Worm (Caenorhabditis elegans) whole organism, L4 larva: ENCODE data around the gene twk-43.

Experiments used
- F26F4.8 ChIP-seq: fragments of 200-800 bp; sonication (Bioruptor generic); conservative IDR thresholded peaks from 2 replicates; pipeline ENCODE4 v1.3.6; 2022; ENCODE audit warnings: missing genetic modification characterization, missing compliant biosample characterization
- F37D6.2 ChIP-seq: sonication (generic microtip); optimal IDR thresholded peaks from 2 replicates; lab custom pipeline; 2016; ENCODE audit warnings: mild to moderate bottlenecking, missing genetic modification characterization, missing compliant biosample characterization
- F49E8.2 ChIP-seq: sonication (generic microtip); optimal IDR thresholded peaks from 2 replicates; lab custom pipeline; 2016; ENCODE audit warnings: missing compliant biosample characterization, mild to moderate bottlenecking, missing genetic modification characterization, borderline replicate concordance
- Y105C5A.15 ChIP-seq: fragments of 200-800 bp; sonication (Bioruptor generic); IDR thresholded peaks from 2 replicates; pipeline ENCODE4 v1.3.6; 2022; ENCODE audit warnings: missing genetic modification characterization, missing compliant biosample characterization
- Y75B8A.6 ChIP-seq: fragments of 200-800 bp; sonication (Bioruptor generic); IDR thresholded peaks from 2 replicates; pipeline ENCODE4 v1.3.6; 2022; ENCODE audit warnings: missing genetic modification reagents, missing genetic modification characterization, missing compliant biosample characterization
- aha-1 ChIP-seq: fragments of 150-350 bp; peaks from one replicate; lab custom pipeline; 2014; ENCODE audit warnings: missing biosample characterization, missing genetic modification characterization
- ama-1 ChIP-seq: fragments of 150-350 bp; optimal IDR thresholded peaks from 2 replicates; lab custom pipeline; 2014; ENCODE audit warnings: inconsistent platforms, mixed read lengths
- arid-1 ChIP-seq: fragments of 200-800 bp; sonication (Bioruptor generic); conservative IDR thresholded peaks from 2 replicates; pipeline ENCODE4 v1.3.6; 2022; ENCODE audit warnings: missing genetic modification reagents, missing genetic modification characterization, missing compliant biosample characterization
- attf-4 ChIP-seq: sonication (generic microtip); optimal IDR thresholded peaks from 3 replicates; lab custom pipeline; 2017; ENCODE audit warnings: missing biosample characterization, missing genetic modification characterization
- ceh-62 ChIP-seq: sonication (generic microtip); optimal IDR thresholded peaks from 2 replicates; lab custom pipeline; 2017; ENCODE audit warnings: missing biosample characterization, missing genetic modification characterization
- ceh-82 ChIP-seq: sonication (generic microtip); optimal IDR thresholded peaks from 2 replicates; lab custom pipeline; 2017; ENCODE audit warnings: missing biosample characterization, missing genetic modification characterization
- daf-12 ChIP-seq: fragments of 150-350 bp; optimal IDR thresholded peaks from 2 replicates; lab custom pipeline; 2014; ENCODE audit warnings: missing biosample characterization, missing genetic modification reagents, missing genetic modification characterization
- dmd-6 ChIP-seq: fragments of 200-800 bp; sonication (Bioruptor generic); IDR thresholded peaks from 2 replicates; pipeline ENCODE4 v1.3.6; 2022; ENCODE audit warnings: missing genetic modification reagents, missing genetic modification characterization, missing compliant biosample characterization
- dmd-8 ChIP-seq: fragments of 200-800 bp; sonication (Bioruptor generic); IDR thresholded peaks from 2 replicates; pipeline ENCODE4 v1.3.6; 2022; ENCODE audit warnings: missing genetic modification characterization, missing compliant biosample characterization
- duxl-1 ChIP-seq: sonication (generic microtip); optimal IDR thresholded peaks from 2 replicates; lab custom pipeline; 2016; ENCODE audit warnings: mild to moderate bottlenecking, missing genetic modification characterization, moderate library complexity, missing compliant biosample characterization; ENCODE audit not compliant: poor library complexity
- dve-1 ChIP-seq: sonication (generic microtip); optimal IDR thresholded peaks from 2 replicates; lab custom pipeline; 2017; ENCODE audit warnings: antibody characterized with exemption, mild to moderate bottlenecking, missing genetic modification characterization, missing compliant biosample characterization; ENCODE audit not compliant: insufficient read depth
- fkh-10 ChIP-seq: fragments of 150-350 bp; optimal IDR thresholded peaks from 2 replicates; lab custom pipeline; 2014; ENCODE audit warnings: missing biosample characterization, missing genetic modification reagents, missing genetic modification characterization
- fos-1 ChIP-seq: fragments of 150-350 bp; optimal IDR thresholded peaks from 2 replicates; lab custom pipeline; 2014; ENCODE audit warnings: missing biosample characterization, missing genetic modification characterization
- gei-8 ChIP-seq: fragments of 200-800 bp; sonication (Bioruptor generic); optimal IDR thresholded peaks from 2 replicates; lab custom pipeline; 2018; ENCODE audit warnings: mild to moderate bottlenecking, missing genetic modification characterization, missing compliant biosample characterization
- lim-7 ChIP-seq: fragments of 200-800 bp; sonication (Bioruptor generic); IDR thresholded peaks from 2 replicates; pipeline ENCODE4 v1.3.6; 2022; ENCODE audit warnings: missing genetic modification characterization, missing compliant biosample characterization
- lin-1 ChIP-seq: fragments of 200-800 bp; sonication (Bioruptor generic); IDR thresholded peaks from 2 replicates; pipeline ENCODE4 v1.3.6; 2022; ENCODE audit warnings: missing genetic modification reagents, missing genetic modification characterization, missing compliant biosample characterization
- lin-29 ChIP-seq: fragments of 200-800 bp; sonication (Bioruptor generic); IDR thresholded peaks from 2 replicates; pipeline ENCODE4 v1.3.6; 2022; ENCODE audit warnings: missing genetic modification reagents, missing genetic modification characterization, missing compliant biosample characterization
- lin-38 ChIP-seq: fragments of 200-800 bp; sonication (Bioruptor generic); IDR thresholded peaks from 2 replicates; pipeline ENCODE4 v1.3.6; 2022; ENCODE audit warnings: missing genetic modification reagents, missing genetic modification characterization, missing compliant biosample characterization
- lsy-2 ChIP-seq, 2 experiments: fragments of 150-350 bp in 1 of 2; sonication (generic microtip) in 1 of 2; optimal IDR thresholded peaks; 2 replicates each; lab custom pipeline; 2014 to 2017; ENCODE audit warnings: missing biosample characterization in 2 of 2, missing genetic modification characterization in 2 of 2
- madf-9 ChIP-seq: fragments of 200-800 bp; sonication (Bioruptor generic); conservative IDR thresholded peaks from 2 replicates; pipeline ENCODE4 v1.3.6; 2022; ENCODE audit warnings: missing genetic modification reagents, missing genetic modification characterization, missing compliant biosample characterization
- mes-2 ChIP-seq: sonication (generic microtip); optimal IDR thresholded peaks from 2 replicates; lab custom pipeline; 2016; ENCODE audit warnings: missing genotype, mild to moderate bottlenecking, missing genetic modification characterization, missing compliant biosample characterization; ENCODE audit not compliant: poor library complexity, severe bottlenecking
- mxl-3 ChIP-seq: fragments of 200-800 bp; sonication (Bioruptor generic); optimal IDR thresholded peaks from 2 replicates; lab custom pipeline; 2018; ENCODE audit warnings: mild to moderate bottlenecking, missing genetic modification characterization, missing compliant biosample characterization
- nhr-102 ChIP-seq: sonication (generic microtip); optimal IDR thresholded peaks from 2 replicates; lab custom pipeline; 2016; ENCODE audit warnings: mild to moderate bottlenecking, missing genetic modification characterization, moderate library complexity, missing compliant biosample characterization
- nhr-11 ChIP-seq: fragments of 150-350 bp; optimal IDR thresholded peaks from 2 replicates; lab custom pipeline; 2014; ENCODE audit warnings: missing biosample characterization, missing genetic modification characterization
- nhr-111 ChIP-seq: fragments of 200-800 bp; sonication (Bioruptor generic); optimal IDR thresholded peaks from 2 replicates; lab custom pipeline; 2018; ENCODE audit warnings: mild to moderate bottlenecking, missing genetic modification characterization, missing compliant biosample characterization
- nhr-237 ChIP-seq: sonication (generic microtip); optimal IDR thresholded peaks from 2 replicates; lab custom pipeline; 2017; ENCODE audit warnings: missing biosample characterization, missing genetic modification characterization
- nhr-41 ChIP-seq: fragments of 200-800 bp; sonication (Bioruptor generic); IDR thresholded peaks from 2 replicates; pipeline ENCODE4 v1.3.6; 2022; ENCODE audit warnings: missing genetic modification reagents, missing genetic modification characterization, missing compliant biosample characterization
- nhr-6 ChIP-seq: fragments of 150-350 bp; optimal IDR thresholded peaks from 2 replicates; lab custom pipeline; 2014; ENCODE audit warnings: missing biosample characterization, missing genetic modification characterization
- nhr-76 ChIP-seq: fragments of 150-350 bp; optimal IDR thresholded peaks from 2 replicates; lab custom pipeline; 2014; ENCODE audit warnings: missing biosample characterization, missing genetic modification characterization
- nhr-77 ChIP-seq: fragments of 150-350 bp; optimal IDR thresholded peaks from 2 replicates; lab custom pipeline; 2014; ENCODE audit warnings: missing biosample characterization, missing genetic modification characterization
- php-3 ChIP-seq: fragments of 200-800 bp; sonication (Bioruptor generic); IDR thresholded peaks from 2 replicates; pipeline ENCODE4 v1.3.6; 2022; ENCODE audit warnings: missing genetic modification reagents, missing genetic modification characterization, missing compliant biosample characterization
- skn-1 ChIP-seq: fragments of 150-350 bp; optimal IDR thresholded peaks from 2 replicates; lab custom pipeline; 2014; ENCODE audit warnings: missing biosample characterization, missing genetic modification characterization
- snpc-4 ChIP-seq: fragments of 150-350 bp; optimal IDR thresholded peaks from 2 replicates; lab custom pipeline; 2014; ENCODE audit warnings: missing biosample characterization, missing genetic modification characterization
- spr-1 ChIP-seq: sonication (generic microtip); optimal IDR thresholded peaks from 2 replicates; lab custom pipeline; 2016; ENCODE audit warnings: mild to moderate bottlenecking, missing genetic modification characterization, missing compliant biosample characterization
- tra-1 ChIP-seq: fragments of 200-800 bp; sonication (Bioruptor generic); IDR thresholded peaks from 2 replicates; pipeline ENCODE4 v1.3.6; 2022; ENCODE audit warnings: missing genetic modification reagents, missing genetic modification characterization, missing compliant biosample characterization
- unc-62 ChIP-seq, 3 experiments: fragments of 150-350 bp in 1 of 3; sonication (generic microtip); optimal IDR thresholded peaks in 2 of 3; peaks in 1 of 3; 1 replicate in 1 of 3; 2 replicates in 2 of 3; lab custom pipeline; 2014 to 2017; ENCODE audit warnings: missing biosample characterization in 3 of 3, missing genetic modification characterization in 3 of 3, missing genetic modification reagents in 3 of 3, missing genotype in 1 of 3
- zfp-2 ChIP-seq: sonication (generic microtip); optimal IDR thresholded peaks from 2 replicates; lab custom pipeline; 2016; ENCODE audit warnings: mild to moderate bottlenecking, missing genetic modification characterization, missing compliant biosample characterization
- zip-2 ChIP-seq: fragments of 150-350 bp; optimal IDR thresholded peaks from 2 replicates; lab custom pipeline; 2014; ENCODE audit warnings: missing biosample characterization, missing genetic modification characterization
- ztf-7 ChIP-seq: fragments of 150-350 bp; optimal IDR thresholded peaks from 2 replicates; lab custom pipeline; 2014; ENCODE audit warnings: missing biosample characterization, missing genetic modification characterization

twk-43 gene

DNA sequence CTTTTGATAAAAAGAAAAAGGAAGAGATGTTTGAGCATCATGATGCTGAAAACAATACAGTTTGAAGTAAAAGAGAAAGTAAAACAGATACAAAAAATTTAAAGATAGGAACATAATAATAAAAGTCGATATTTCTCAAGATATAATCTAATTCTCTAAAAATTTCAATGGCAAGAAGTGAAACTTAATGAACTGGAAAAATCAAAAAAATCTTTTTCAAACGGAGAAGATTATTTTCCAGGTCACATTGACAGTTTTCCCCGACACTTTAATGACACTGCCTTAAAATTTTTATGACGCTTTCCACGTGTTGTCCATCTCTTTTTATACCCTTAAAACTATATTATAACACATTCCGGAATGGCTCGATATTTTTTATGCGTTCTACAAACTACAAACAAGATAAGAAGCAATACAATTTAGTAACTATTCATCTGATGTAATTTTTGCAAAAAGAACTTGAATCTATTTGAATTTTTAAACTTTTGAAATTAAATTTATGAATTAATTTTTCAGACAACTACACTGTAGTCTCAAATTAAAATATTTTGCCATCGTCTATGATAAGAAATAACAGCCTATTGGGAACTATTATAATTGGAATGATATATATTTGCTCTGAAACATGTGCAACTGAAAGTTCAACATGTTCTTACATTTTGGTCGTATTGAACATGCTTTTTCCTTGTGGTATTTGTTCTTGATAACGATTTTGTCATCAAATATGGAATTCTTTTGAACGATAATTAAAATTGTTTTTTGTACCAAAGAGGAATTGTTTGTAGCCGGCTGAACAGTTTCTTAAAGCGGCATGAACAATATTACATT is 20.9 kb upstream of the twk-43 start, which contains the start of gene C50B6.7 (continued):
- peak; percentile 11 for TF ChIP-seq dve-1
- TF ChIP-seq madf-9 (GFP tag; lab: Robert Waterston, UW): no peak
- TF ChIP-seq fkh-10: no peak
- no peak for TF ChIP-seq arid-1 (GFP tag; lab: Robert Waterston, UW)
- TF ChIP-seq spr-1 (tag; lab: Kevin White, UChicago): no peak
- TF ChIP-seq nhr-41 (GFP tag; lab: Robert Waterston, UW): no peak
- TF ChIP-seq F37D6.2: no peak
- no peak for TF ChIP-seq nhr-237 (tag; lab: Kevin White, UChicago)
- TF ChIP-seq fos-1 (tag; lab: Kevin White, UChicago): no peak
- TF ChIP-seq dmd-6 (GFP tag; lab: Robert Waterston, UW): peak; percentile 48
- no peak for TF ChIP-seq zip-2 (tag; lab: Kevin White, UChicago)
- peak in 1 of 2 experiments; percentile 3 for TF ChIP-seq unc-62 (GFP tag; optimal IDR thresholded peaks at IDR 0.05 in 1 of 2; lab: Kevin White, UChicago)
- no peak for TF ChIP-seq unc-62 (tag; optimal IDR thresholded peaks at IDR 0.05; lab: Kevin White, UChicago)
- no peak for TF ChIP-seq nhr-77 (tag; lab: Kevin White, UChicago)
- no peak for TF ChIP-seq zfp-2 (tag; lab: Kevin White, UChicago)
- no peak for TF ChIP-seq dmd-8 (GFP tag; lab: Robert Waterston, UW)
- no peak for TF ChIP-seq ceh-82
- TF ChIP-seq nhr-6 (tag; lab: Kevin White, UChicago): no peak
- no peak for TF ChIP-seq lin-1
- TF ChIP-seq tra-1 (GFP tag; lab: Robert Waterston, UW): no peak
- no peak for TF ChIP-seq Y105C5A.15
- no peak for TF ChIP-seq mxl-3 (GFP tag; lab: Kevin White, UChicago)
- no peak for TF ChIP-seq lsy-2 (tag; optimal IDR thresholded peaks at IDR 0.05; lab: Kevin White, UChicago)
- no peak for TF ChIP-seq lin-29 (GFP tag; lab: Robert Waterston, UW)
- TF ChIP-seq lin-38: no peak
- TF ChIP-seq skn-1: no peak
- no peak for TF ChIP-seq ama-1 (lab: Kevin White, UChicago)
- TF ChIP-seq nhr-111: no peak
- no peak for TF ChIP-seq gei-8 (GFP tag; lab: Kevin White, UChicago)
- no peak for TF ChIP-seq ztf-7 (tag; lab: Kevin White, UChicago)
- no peak for TF ChIP-seq nhr-102 (tag; lab: Kevin White, UChicago)
- TF ChIP-seq lim-7 (GFP tag; lab: Robert Waterston, UW): no peak
- no peak for TF ChIP-seq daf-12 (tag; lab: Kevin White, UChicago)
- TF ChIP-seq nhr-76 (tag; lab: Kevin White, UChicago): no peak
- peak; percentile 56 for TF ChIP-seq aha-1 (tag; lab: Kevin White, UChicago)
- TF ChIP-seq php-3 (GFP tag; lab: Robert Waterston, UW): peak; percentile 90
- no peak for TF ChIP-seq nhr-11
- no peak for TF ChIP-seq F49E8.2 (tag; lab: Kevin White, UChicago)
- TF ChIP-seq snpc-4 (tag; lab: Kevin White, UChicago): no peak
- TF ChIP-seq mes-2 (tag; lab: Kevin White, UChicago): no peak
- no peak for TF ChIP-seq duxl-1
- no peak for TF ChIP-seq Y75B8A.6 (GFP tag; lab: Robert Waterston, UW)
- no peak for TF ChIP-seq F26F4.8 (GFP tag; lab: Robert Waterston, UW)
- no peak for TF ChIP-seq ceh-62 (tag; lab: Kevin White, UChicago)
- no peak for TF ChIP-seq attf-4 (tag; lab: Kevin White, UChicago)
